Worm (Caenorhabditis elegans): ENCODE measurements around the gene Y54G2A.26.

Y54G2A.26 gene

DNA sequence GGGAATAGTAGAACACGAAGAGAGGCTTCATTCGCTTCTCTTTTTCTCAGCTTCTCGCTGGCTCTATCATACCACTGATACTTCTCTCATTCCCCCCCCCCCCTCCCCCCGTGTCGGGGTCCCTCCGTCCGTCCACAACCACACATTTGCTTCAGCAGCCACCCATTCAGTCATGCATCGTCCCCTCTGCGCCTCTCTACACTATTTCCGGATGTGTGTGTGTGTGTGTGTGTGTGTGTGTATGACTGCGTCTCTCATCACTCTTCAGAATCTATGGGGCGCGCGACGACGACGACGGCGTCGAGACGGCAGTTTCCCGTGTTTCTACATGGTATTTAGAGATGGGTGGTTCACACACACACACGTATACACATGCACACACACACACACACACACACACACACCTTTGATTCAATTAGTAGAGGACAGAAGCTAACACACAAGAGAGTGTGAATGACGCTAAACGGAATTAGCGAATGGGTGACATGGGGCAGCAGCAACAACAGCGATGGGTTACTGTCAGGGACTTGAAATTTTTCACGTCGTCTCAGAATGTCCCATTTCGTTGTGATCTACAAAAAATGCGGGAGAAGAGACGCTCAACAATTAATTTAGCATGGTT, 1.9 kb downstream of the Y54G2A.26 start (continued):
- TF ChIP-seq K12H6.12 (tag; optimal IDR thresholded peaks at IDR 0.05) (peak; percentile 93), ceh-27 (GFP tag; optimal IDR thresholded peaks at IDR 0.05) (peak; percentile 57), unc-130 (GFP tag; optimal IDR thresholded peaks at IDR 0.05) (no peak), F33H1.4 (GFP tag; IDR thresholded peaks at IDR 0.05) (no peak), nhr-90 (tag; optimal IDR thresholded peaks at IDR 0.05) (no peak), B0336.3 (GFP tag; IDR thresholded peaks at IDR 0.05) (peak; percentile 49), nhr-179 (tag; optimal IDR thresholded peaks at IDR 0.05) (no peak), ztf-3 (GFP tag; optimal IDR thresholded peaks at IDR 0.05) (peak; percentile 82), F22D6.2 (tag; optimal IDR thresholded peaks at IDR 0.05) (no peak), mel-28 (tag; optimal IDR thresholded peaks at IDR 0.05; ENCODE audit: borderline replicate concordance) (no peak), K11D2.4 (GFP tag; IDR thresholded peaks at IDR 0.05) (peak; percentile 9; the same call in 1 of the 2 replicates), F10E7.11 (tag; optimal IDR thresholded peaks at IDR 0.05) (no peak), ama-1 (optimal IDR thresholded peaks at IDR 0.05) (no peak), ama-1 (GFP tag; optimal IDR thresholded peaks at IDR 0.05) (peak in 1 of 2 experiments; percentile 6), lin-26 (GFP tag; IDR thresholded peaks at IDR 0.05) (no peak), lag-1 (GFP tag; IDR thresholded peaks at IDR 0.05) (no peak), madf-10 (tag; optimal IDR thresholded peaks at IDR 0.05) (peak; percentile 92)

DNA sequence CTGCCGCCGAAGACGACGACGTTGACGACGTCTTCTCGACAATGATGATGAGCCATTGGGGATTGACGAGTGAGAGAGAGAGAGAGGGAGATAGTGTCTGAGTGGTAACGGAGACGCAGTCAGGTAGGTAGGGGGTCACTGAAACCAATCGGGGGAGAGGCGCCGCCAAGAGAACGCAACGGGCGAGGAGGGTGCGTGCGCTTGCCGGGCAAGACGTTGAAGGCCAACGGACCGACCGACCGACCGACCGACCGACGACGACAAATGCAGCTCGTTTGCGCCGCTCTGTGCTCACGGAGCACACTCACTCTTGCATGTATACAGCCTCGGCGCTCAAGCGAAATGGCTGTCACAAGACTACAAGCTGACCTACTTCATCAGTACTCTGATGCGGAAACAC, 4.8 kb downstream of the Y54G2A.26 start:
- TF ChIP-seq tbx-9 (tag; optimal IDR thresholded peaks at IDR 0.05; ENCODE audit: borderline replicate concordance) (no peak), egrh-3 (GFP tag; IDR thresholded peaks at IDR 0.05) (peak; percentile 83; the same call in 1 of the 2 replicates), mcd-1 (GFP tag; IDR thresholded peaks at IDR 0.05) (peak; percentile 44; the same call in 1 of the 2 replicates), lin-26 (GFP tag; IDR thresholded peaks at IDR 0.05) (0 out of 2 replicates have a peak, but pooled peaks have one; percentile 43), madf-10 (tag; optimal IDR thresholded peaks at IDR 0.05) (peak; percentile 57), zfh-2 (GFP tag; conservative IDR thresholded peaks at IDR 0.05) (peak; percentile 96), cebp-1 (GFP tag; IDR thresholded peaks at IDR 0.05) (no peak), cebp-1 (tag; optimal IDR thresholded peaks at IDR 0.05) (peak; percentile 45), attf-5 (GFP tag; optimal IDR thresholded peaks at IDR 0.05) (peak; percentile 19), ceh-27 (GFP tag; optimal IDR thresholded peaks at IDR 0.05) (peak; percentile 33), egl-18 (GFP tag; IDR thresholded peaks at IDR 0.05) (0 out of 2 replicates have a peak, but pooled peaks have one; percentile 11), B0261.1 (tag; optimal IDR thresholded peaks at IDR 0.05) (no peak), aptf-3 (GFP tag; IDR thresholded peaks at IDR 0.05) (no peak), K12H6.12 (tag; optimal IDR thresholded peaks at IDR 0.05) (peak; percentile 70), tlf-1 (GFP tag; optimal IDR thresholded peaks at IDR 0.05) (no peak), Y95B8A.8 (GFP tag; IDR thresholded peaks at IDR 0.05) (0 out of 2 replicates have a peak, but pooled peaks have one; percentile 38), nfya-2 (GFP tag; IDR thresholded peaks at IDR 0.05) (no peak), die-1 (tag; optimal IDR thresholded peaks at IDR 0.05) (peak; percentile 11), egl-44 (GFP tag; IDR thresholded peaks at IDR 0.05) (no peak), ztf-26 (tag; optimal IDR thresholded peaks at IDR 0.05) (peak; percentile 20), hsf-1 (GFP tag; IDR thresholded peaks at IDR 0.05) (0 out of 2 replicates have a peak, but pooled peaks have one; percentile 26), sea-2 (GFP tag; IDR thresholded peaks at IDR 0.05) (no peak), repo-1 (tag; optimal IDR thresholded peaks at IDR 0.05) (peak; percentile 41), dox-1 (GFP tag; IDR thresholded peaks at IDR 0.05) (peak; percentile 37; the same call in 1 of the 2 replicates), ceh-58 (GFP tag; IDR thresholded peaks at IDR 0.05) (peak; percentile 72; the same call in 1 of the 2 replicates), xnd-1 (tag; optimal IDR thresholded peaks at IDR 0.05) (no peak), K11D2.4 (GFP tag; IDR thresholded peaks at IDR 0.05) (0 out of 2 replicates have a peak, but pooled peaks have one; percentile 31), pbrm-1 (GFP tag; IDR thresholded peaks at IDR 0.05) (peak; percentile 38; the same call in 1 of the 2 replicates)
